Fruit fly (Drosophila melanogaster) whole organism, adult: Measurements from ENCODE around the gene CG13086.

Experiments used
- kay ChIP-seq: fragments of 200-800 bp; sonication (Bioruptor generic); peaks from one replicate; lab custom pipeline; 2016; ENCODE audit warnings: missing biosample characterization, missing genetic modification characterization, borderline replicate concordance
- ovo ChIP-seq: fragments of 200-800 bp; sonication (Bioruptor generic); optimal IDR thresholded peaks from 2 replicates; lab custom pipeline; 2016; ENCODE audit warnings: missing biosample characterization, missing genetic modification characterization
- pad ChIP-seq: fragments of 200-800 bp; sonication (Bioruptor generic); optimal IDR thresholded peaks from 3 replicates; lab custom pipeline; 2017; ENCODE audit warnings: missing biosample characterization, missing genetic modification characterization, mild to moderate bottlenecking, moderate library complexity, missing genetic modification reagents

- TF ChIP-seq kay (GFP tag; lab: Kevin White, UChicago), result no peak
- no peak for TF ChIP-seq ovo (GFP tag; lab: Kevin White, UChicago)
- TF ChIP-seq pad (GFP tag; lab: Kevin White, UChicago), result no peak
These were observed 25.2 kb upstream of the CG13086 start for dm6 chr2L:19339023-19339422.
